Worm (Caenorhabditis elegans): ENCODE measurements around the gene F18E9.1.

DNA sequence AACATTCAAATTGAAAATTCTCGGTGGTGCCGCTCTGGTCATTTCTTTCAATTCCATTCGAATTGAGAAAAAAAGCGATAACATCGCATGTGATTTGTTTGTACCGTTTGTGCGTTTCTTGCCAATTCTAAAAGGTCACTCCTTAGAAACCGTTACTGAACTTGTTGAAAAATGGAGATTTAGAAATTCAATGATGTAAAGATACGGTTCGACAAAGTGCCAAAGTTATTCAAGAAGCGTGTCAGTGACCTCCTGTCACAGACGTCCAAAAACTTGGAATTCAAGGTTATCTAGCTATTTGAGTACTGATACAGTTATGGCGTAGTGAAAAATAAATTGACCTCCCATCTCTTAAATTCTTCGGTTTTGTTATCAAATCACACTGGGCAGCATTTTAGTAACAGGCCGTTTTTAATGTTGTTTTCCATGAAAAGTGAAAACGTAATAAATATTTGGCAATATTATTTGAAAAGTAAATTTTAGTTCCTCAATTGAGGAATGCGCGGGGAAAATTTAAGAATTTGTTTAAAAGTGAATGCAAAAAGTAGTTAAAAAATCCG is 16.4 kb upstream of the F18E9.1 start:
- TF ChIP-seq lin-39 (tag; optimal IDR thresholded peaks at IDR 0.05) (no peak), pha-4 (tag; optimal IDR thresholded peaks at IDR 0.05) (no peak), nhr-28 (tag; optimal IDR thresholded peaks at IDR 0.05) (no peak), unc-62 (GFP tag; optimal IDR thresholded peaks at IDR 0.05) (no peak), nhr-25 (tag; optimal IDR thresholded peaks at IDR 0.05) (peak; percentile 59), elt-3 (tag; optimal IDR thresholded peaks at IDR 0.05) (no peak), nhr-43 (tag; optimal IDR thresholded peaks at IDR 0.05; ENCODE audit: poor library complexity, severe bottlenecking) (no peak), nhr-237 (tag; optimal IDR thresholded peaks at IDR 0.05) (no peak), nhr-12 (tag; optimal IDR thresholded peaks at IDR 0.05) (no peak), nhr-23 (tag; optimal IDR thresholded peaks at IDR 0.05) (no peak), fos-1 (tag; optimal IDR thresholded peaks at IDR 0.05) (no peak), nfya-1 (tag; optimal IDR thresholded peaks at IDR 0.05; ENCODE audit: insufficient read depth) (no peak), mdl-1 (tag; optimal IDR thresholded peaks at IDR 0.05) (no peak)
